Fruit fly (Drosophila melanogaster): ENCODE results near the gene Gdi.

Gdi gene

dm6 chr2L:9446398-9446945 is 48.2 kb downstream of the Gdi start:
- TF ChIP-seq tj (GFP tag; optimal IDR thresholded peaks at IDR 0.05), result no peak
- TF ChIP-seq kay (GFP tag; ENCODE audit: borderline replicate concordance), result no peak
- TF ChIP-seq cnc (optimal IDR thresholded peaks at IDR 0.05), result no peak
- no peak for TF ChIP-seq bab1 (GFP tag; optimal IDR thresholded peaks at IDR 0.05)
- TF ChIP-seq CG33017 (tag; optimal IDR thresholded peaks at IDR 0.05), result no peak
- TF ChIP-seq Clk (GFP tag; optimal IDR thresholded peaks at IDR 0.05), result no peak
- TF ChIP-seq toe (GFP tag; optimal IDR thresholded peaks at IDR 0.05), result no peak
- TF ChIP-seq Crg-1 (GFP tag; optimal IDR thresholded peaks at IDR 0.05), result no peak
- TF ChIP-seq CG14711 (tag; optimal IDR thresholded peaks at IDR 0.05), result no peak
- no peak for TF ChIP-seq Mnt (GFP tag; optimal IDR thresholded peaks at IDR 0.05)
- TF ChIP-seq CG7045 (GFP tag; optimal IDR thresholded peaks at IDR 0.05), result no peak
- no peak for TF ChIP-seq ovo (GFP tag; optimal IDR thresholded peaks at IDR 0.05)
- no peak for TF ChIP-seq CG5204 (GFP tag; optimal IDR thresholded peaks at IDR 0.05)
- no peak for TF ChIP-seq Hr96 (GFP tag; optimal IDR thresholded peaks at IDR 0.05)
- TF ChIP-seq CG7101 (tag; optimal IDR thresholded peaks at IDR 0.05), result no peak

- TF ChIP-seq CG12768 (GFP tag; optimal IDR thresholded peaks at IDR 0.05) (no peak), CG5204 (GFP tag; optimal IDR thresholded peaks at IDR 0.05) (no peak), CG7101 (tag; optimal IDR thresholded peaks at IDR 0.05) (no peak), CG33017 (tag; optimal IDR thresholded peaks at IDR 0.05) (no peak), bab1 (GFP tag; optimal IDR thresholded peaks at IDR 0.05) (no peak), tj (GFP tag; optimal IDR thresholded peaks at IDR 0.05) (no peak), cnc (optimal IDR thresholded peaks at IDR 0.05) (no peak), CG1620 (GFP tag; optimal IDR thresholded peaks at IDR 0.05) (no peak)
Observed at dm6 chr2L:9445753-9446152, 48.9 kb downstream of the Gdi start.

- TF ChIP-seq Crg-1 (GFP tag; optimal IDR thresholded peaks at IDR 0.05), result no peak
- TF ChIP-seq CG12768 (GFP tag; optimal IDR thresholded peaks at IDR 0.05), result no peak
- TF ChIP-seq bab1 (GFP tag; optimal IDR thresholded peaks at IDR 0.05), result no peak
- TF ChIP-seq CG33017 (tag; optimal IDR thresholded peaks at IDR 0.05), result no peak
- no peak for TF ChIP-seq tj (GFP tag; optimal IDR thresholded peaks at IDR 0.05)
- TF ChIP-seq pad (GFP tag; optimal IDR thresholded peaks at IDR 0.05), result no peak
- TF ChIP-seq kay (GFP tag; ENCODE audit: borderline replicate concordance), result no peak
- no peak for TF ChIP-seq cnc (optimal IDR thresholded peaks at IDR 0.05)
- no peak for TF ChIP-seq ovo (GFP tag; optimal IDR thresholded peaks at IDR 0.05)
- no peak for TF ChIP-seq Clk (GFP tag; optimal IDR thresholded peaks at IDR 0.05)
- TF ChIP-seq Mnt (GFP tag; optimal IDR thresholded peaks at IDR 0.05), result no peak
- TF ChIP-seq toe (GFP tag; optimal IDR thresholded peaks at IDR 0.05), result no peak
- no peak for TF ChIP-seq CG1620 (GFP tag; optimal IDR thresholded peaks at IDR 0.05)
- no peak for TF ChIP-seq CG7101 (tag; optimal IDR thresholded peaks at IDR 0.05)
- no peak for TF ChIP-seq CG11617 (GFP tag; optimal IDR thresholded peaks at IDR 0.05)
Observed at dm6 chr2L:9442795-9443287, 51.8 kb downstream of the Gdi start.
